Worm (Caenorhabditis elegans) whole organism, late embryonic: Measurements from ENCODE around the gene calu-1.
A peak's percentile ranks its signal among the peaks of the same experiment; 100 is the strongest.

ENCODE experiments used
- C08G9.2 ChIP-seq: sonication (generic microtip); optimal IDR thresholded peaks from 2 replicates; lab custom pipeline; 2016; ENCODE audit warnings: mild to moderate bottlenecking, missing genetic modification characterization, moderate library complexity, missing compliant biosample characterization
- K02D7.2 ChIP-seq: sonication (generic microtip); optimal IDR thresholded peaks from 2 replicates; lab custom pipeline; 2017; ENCODE audit warnings: mild to moderate bottlenecking, missing genetic modification characterization, missing compliant biosample characterization
- K09A11.1 ChIP-seq: sonication (generic microtip); optimal IDR thresholded peaks from 2 replicates; lab custom pipeline; 2017; ENCODE audit warnings: antibody characterized with exemption, mild to moderate bottlenecking, missing genetic modification characterization, missing compliant biosample characterization; ENCODE audit not compliant: insufficient read depth
- ahr-1 ChIP-seq: sonication (generic microtip); optimal IDR thresholded peaks from 2 replicates; lab custom pipeline; 2016; ENCODE audit warnings: missing genetic modification characterization, missing compliant biosample characterization
- ceh-18 ChIP-seq: sonication (generic microtip); optimal IDR thresholded peaks from 2 replicates; lab custom pipeline; 2016; ENCODE audit warnings: missing genetic modification characterization, missing compliant biosample characterization
- ceh-19 ChIP-seq: fragments of 200-800 bp; sonication (Bioruptor generic); optimal IDR thresholded peaks from 2 replicates; lab custom pipeline; 2018; ENCODE audit warnings: mild to moderate bottlenecking, missing genetic modification characterization, missing compliant biosample characterization
- ceh-2 ChIP-seq: sonication (generic microtip); optimal IDR thresholded peaks from 2 replicates; lab custom pipeline; 2016; ENCODE audit warnings: missing genotype, missing genetic modification characterization, missing compliant biosample characterization
- ceh-22 ChIP-seq: sonication (generic microtip); optimal IDR thresholded peaks from 2 replicates; lab custom pipeline; 2017; ENCODE audit warnings: missing biosample characterization, missing genetic modification characterization
- ceh-30 ChIP-seq: fragments of 150-350 bp; optimal IDR thresholded peaks from 2 replicates; lab custom pipeline; 2014; ENCODE audit warnings: missing biosample characterization, missing genetic modification characterization
- ceh-31 ChIP-seq: sonication (generic microtip); optimal IDR thresholded peaks from 2 replicates; lab custom pipeline; 2016; ENCODE audit warnings: missing genetic modification characterization, missing compliant biosample characterization
- ceh-34 ChIP-seq: sonication (generic microtip); optimal IDR thresholded peaks from 2 replicates; lab custom pipeline; 2016; ENCODE audit warnings: mild to moderate bottlenecking, missing genetic modification characterization, missing compliant biosample characterization
- ceh-45 ChIP-seq: fragments of 200-800 bp; sonication (Bioruptor generic); IDR thresholded peaks from 2 replicates; pipeline ENCODE4 v1.3.6; 2022; ENCODE audit warnings: missing genetic modification reagents, missing genetic modification characterization, missing compliant biosample characterization
- ceh-6 ChIP-seq: fragments of 200-800 bp; sonication (Bioruptor generic); optimal IDR thresholded peaks from 2 replicates; lab custom pipeline; 2018; ENCODE audit warnings: mild to moderate bottlenecking, missing genetic modification characterization, missing compliant biosample characterization
- ceh-9 ChIP-seq: sonication (generic microtip); optimal IDR thresholded peaks from 2 replicates; lab custom pipeline; 2016; ENCODE audit warnings: mild to moderate bottlenecking, missing genetic modification characterization, inconsistent platforms, missing compliant biosample characterization
- dmd-4 ChIP-seq: sonication (generic microtip); optimal IDR thresholded peaks from 2 replicates; lab custom pipeline; 2016; ENCODE audit warnings: borderline replicate concordance, missing genetic modification characterization, missing compliant biosample characterization
- ets-4 ChIP-seq: sonication (generic microtip); optimal IDR thresholded peaks from 2 replicates; lab custom pipeline; 2016; ENCODE audit warnings: missing genetic modification characterization, missing compliant biosample characterization
- eyg-1 ChIP-seq: sonication (generic microtip); optimal IDR thresholded peaks from 2 replicates; lab custom pipeline; 2016; ENCODE audit warnings: missing genotype, missing genetic modification characterization, missing compliant biosample characterization
- fkh-10 ChIP-seq: fragments of 150-350 bp; optimal IDR thresholded peaks from 2 replicates; lab custom pipeline; 2014; ENCODE audit warnings: missing biosample characterization, missing genetic modification reagents, missing genetic modification characterization
- hlh-30 ChIP-seq: sonication (generic microtip); optimal IDR thresholded peaks from 2 replicates; lab custom pipeline; 2017; ENCODE audit warnings: antibody characterized with exemption, missing genetic modification characterization, missing compliant biosample characterization; ENCODE audit not compliant: insufficient read depth
- hlh-8 ChIP-seq: sonication (generic microtip); optimal IDR thresholded peaks from 2 replicates; lab custom pipeline; 2016; ENCODE audit warnings: missing genotype, missing genetic modification characterization, missing compliant biosample characterization
- lim-6 ChIP-seq: sonication (generic microtip); optimal IDR thresholded peaks from 2 replicates; lab custom pipeline; 2016; ENCODE audit warnings: missing genetic modification characterization, missing compliant biosample characterization
- madf-2 ChIP-seq: sonication (generic microtip); optimal IDR thresholded peaks from 2 replicates; lab custom pipeline; 2017; ENCODE audit warnings: missing genetic modification characterization, missing compliant biosample characterization
- mec-3 ChIP-seq: sonication (generic microtip); optimal IDR thresholded peaks from 2 replicates; lab custom pipeline; 2016; ENCODE audit warnings: borderline replicate concordance, missing genetic modification characterization, missing compliant biosample characterization
- nfya-1 ChIP-seq: sonication (generic microtip); optimal IDR thresholded peaks from 2 replicates; lab custom pipeline; 2017; ENCODE audit warnings: missing genetic modification characterization, mild to moderate bottlenecking, missing compliant biosample characterization, antibody characterized with exemption, moderate library complexity
- nhr-11 ChIP-seq: fragments of 150-350 bp; optimal IDR thresholded peaks from 2 replicates; lab custom pipeline; 2014; ENCODE audit warnings: missing biosample characterization, missing genetic modification characterization
- nhr-232 ChIP-seq: sonication (generic microtip); optimal IDR thresholded peaks from 2 replicates; lab custom pipeline; 2016; ENCODE audit warnings: missing genetic modification characterization, missing compliant biosample characterization
- npax-4 ChIP-seq: sonication (generic microtip); optimal IDR thresholded peaks from 2 replicates; lab custom pipeline; 2016; ENCODE audit warnings: missing genetic modification characterization, missing compliant biosample characterization
- odd-2 ChIP-seq: sonication (generic microtip); optimal IDR thresholded peaks from 2 replicates; lab custom pipeline; 2017; ENCODE audit warnings: antibody characterized with exemption, mild to moderate bottlenecking, missing genetic modification characterization, missing compliant biosample characterization
- pag-3 ChIP-seq: sonication (generic microtip); optimal IDR thresholded peaks from 2 replicates; lab custom pipeline; 2016; ENCODE audit warnings: missing compliant biosample characterization, missing genetic modification characterization, borderline replicate concordance
- pha-2 ChIP-seq: sonication (generic microtip); optimal IDR thresholded peaks from 2 replicates; lab custom pipeline; 2017; ENCODE audit warnings: mild to moderate bottlenecking, missing genetic modification characterization, missing compliant biosample characterization
- pha-4 ChIP-seq: fragments of 150-350 bp; optimal IDR thresholded peaks from 2 replicates; lab custom pipeline; 2018; ENCODE audit warnings: missing biosample characterization, missing genetic modification reagents, missing genetic modification characterization
- pros-1 ChIP-seq: fragments of 150-350 bp; optimal IDR thresholded peaks from 2 replicates; lab custom pipeline; 2014; ENCODE audit warnings: missing biosample characterization, missing genetic modification reagents, missing genetic modification characterization
- ref-2 ChIP-seq: sonication (generic microtip); optimal IDR thresholded peaks from 2 replicates; lab custom pipeline; 2016; ENCODE audit warnings: missing genetic modification characterization, missing compliant biosample characterization
- rnt-1 ChIP-seq: sonication (generic microtip); optimal IDR thresholded peaks from 2 replicates; lab custom pipeline; 2016; ENCODE audit warnings: missing genetic modification characterization, missing compliant biosample characterization
- sdc-2 ChIP-seq: sonication (generic microtip); optimal IDR thresholded peaks from 2 replicates; lab custom pipeline; 2016; ENCODE audit warnings: missing genotype, missing genetic modification characterization, missing compliant biosample characterization
- syd-9 ChIP-seq: sonication (generic microtip); optimal IDR thresholded peaks from 2 replicates; lab custom pipeline; 2016; ENCODE audit warnings: mild to moderate bottlenecking, missing genetic modification characterization, moderate library complexity, missing compliant biosample characterization
- tbx-2 ChIP-seq: sonication (generic microtip); optimal IDR thresholded peaks from 2 replicates; lab custom pipeline; 2016; ENCODE audit warnings: missing genetic modification characterization, missing compliant biosample characterization
- ttx-3 ChIP-seq: sonication (generic microtip); optimal IDR thresholded peaks from 2 replicates; lab custom pipeline; 2016; ENCODE audit warnings: missing genetic modification reagents, missing genetic modification characterization, missing compliant biosample characterization
- unc-3 ChIP-seq, 2 experiments: fragments of 200-800 bp in 1 of 2; sonication (Bioruptor generic) in 1 of 2; sonication (generic microtip) in 1 of 2; conservative IDR thresholded peaks in 1 of 2; optimal IDR thresholded peaks in 1 of 2; 2 replicates each; pipeline versions ENCODE4 v1.3.6 to Lab custom; 2016 to 2022; ENCODE audit warnings: missing compliant biosample characterization in 2 of 2, missing genetic modification characterization in 2 of 2, missing genetic modification reagents in 1 of 2
- unc-42 ChIP-seq: sonication (generic microtip); optimal IDR thresholded peaks from 2 replicates; lab custom pipeline; 2016; ENCODE audit warnings: missing genotype, missing genetic modification characterization, missing compliant biosample characterization
- unc-55 ChIP-seq: sonication (generic microtip); optimal IDR thresholded peaks from 2 replicates; lab custom pipeline; 2017; ENCODE audit warnings: missing biosample characterization, missing genetic modification reagents, missing genetic modification characterization
- unc-86 ChIP-seq: sonication (generic microtip); optimal IDR thresholded peaks from 2 replicates; lab custom pipeline; 2016; ENCODE audit warnings: missing genetic modification characterization, missing compliant biosample characterization
- zip-5 ChIP-seq: sonication (generic microtip); optimal IDR thresholded peaks from 2 replicates; lab custom pipeline; 2016; ENCODE audit warnings: missing genetic modification characterization, missing compliant biosample characterization

calu-1 gene

DNA sequence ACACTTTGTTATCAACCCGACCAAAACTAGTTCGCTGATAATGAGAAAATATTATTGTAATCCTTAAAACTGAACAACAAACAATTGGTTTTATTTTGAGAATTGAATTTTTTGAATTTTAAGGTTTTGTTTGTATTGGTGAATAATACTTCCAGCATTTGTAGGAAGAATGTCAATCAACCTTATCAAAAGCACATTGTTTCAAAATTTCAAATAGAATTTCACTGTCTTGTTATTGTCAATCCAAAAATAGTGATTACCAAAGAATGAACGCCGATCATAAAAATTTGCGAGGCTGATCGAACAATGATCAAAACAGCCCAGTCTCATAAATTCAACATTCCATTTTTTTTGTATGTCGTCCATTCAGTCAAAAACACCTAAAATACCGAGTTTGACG lies 3.8 kb upstream of the calu-1 start:
- TF ChIP-seq npax-4 (tag; lab: Kevin White, UChicago) (no peak), pag-3 (no peak), K09A11.1 (no peak), ceh-45 (GFP tag; lab: Robert Waterston, UW) (no peak), dmd-4 (no peak)
- TF ChIP-seq, all 69 proteins: peak for 0

DNA sequence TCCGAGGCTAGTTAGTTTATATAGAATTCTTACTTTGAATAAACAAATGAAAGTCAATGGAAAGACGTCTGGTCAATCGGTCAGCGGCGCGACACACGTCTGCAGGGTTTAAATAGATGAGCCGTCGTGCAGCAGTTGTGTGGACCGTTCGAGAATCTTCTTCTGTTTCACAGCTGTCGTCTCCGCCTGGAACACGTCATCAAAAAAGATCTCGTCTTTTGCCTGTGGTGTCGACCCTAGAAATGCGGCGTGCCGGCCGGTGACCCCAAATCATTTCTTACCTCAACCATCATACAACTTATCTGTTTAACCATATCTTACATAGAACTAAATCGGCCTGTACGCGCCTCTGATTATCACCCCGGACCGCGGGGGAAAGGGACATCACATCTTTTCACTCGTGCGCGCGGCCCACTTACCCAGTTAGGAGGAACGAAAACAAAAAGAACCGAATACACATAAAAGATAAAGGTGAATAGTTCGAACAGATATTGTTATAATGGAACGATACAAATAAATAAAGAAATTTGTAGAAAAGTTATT lies 1.4 kb upstream of the calu-1 start:
- TF ChIP-seq unc-55 (peak; percentile 38), ceh-2 (tag; lab: Kevin White, UChicago) (no peak), hlh-30 (tag; lab: Kevin White, UChicago) (no peak), pag-3 (no peak), eyg-1 (tag; lab: Kevin White, UChicago) (peak; percentile 6), nhr-11 (no peak), nfya-1 (no peak), K02D7.2 (tag; lab: Kevin White, UChicago) (no peak), tbx-2 (no peak), unc-3 (GFP tag; conservative IDR thresholded peaks at IDR 0.05; lab: Robert Waterston, UW) (no peak), unc-3 (tag; optimal IDR thresholded peaks at IDR 0.05; lab: Kevin White, UChicago) (no peak), madf-2 (tag; lab: Kevin White, UChicago) (no peak), mec-3 (tag; lab: Kevin White, UChicago) (no peak), ceh-30 (tag; lab: Kevin White, UChicago) (no peak), ttx-3 (tag; lab: Kevin White, UChicago) (no peak)

DNA sequence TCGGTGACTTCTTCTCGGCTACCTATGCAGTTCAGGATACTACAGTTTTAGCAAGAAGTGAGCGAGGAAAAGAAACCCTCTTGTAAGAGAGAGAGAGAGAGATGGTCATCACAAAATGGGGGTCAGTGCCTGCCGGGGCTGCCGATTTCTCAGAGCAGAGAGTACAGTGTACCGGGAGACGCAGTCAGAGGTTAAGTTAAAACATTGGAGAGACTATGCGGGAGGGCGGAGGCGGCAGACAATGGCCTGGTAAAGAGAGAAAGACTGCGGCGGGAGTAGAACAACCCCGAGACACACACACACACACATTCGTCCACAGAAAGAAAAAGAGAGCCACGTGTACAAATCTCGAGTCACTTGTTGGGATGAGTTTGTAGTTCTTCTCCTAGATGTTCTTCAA lies 714 bp upstream of the calu-1 start:
- TF ChIP-seq tbx-2 (peak; percentile 69), ceh-2 (tag; lab: Kevin White, UChicago) (peak; percentile 37), fkh-10 (GFP tag; lab: Kevin White, UChicago) (no peak), hlh-8 (tag; lab: Kevin White, UChicago) (no peak), odd-2 (no peak), lim-6 (no peak), hlh-30 (tag; lab: Kevin White, UChicago) (peak; percentile 85), ref-2 (tag; lab: Kevin White, UChicago) (peak; percentile 47), nhr-232 (tag; lab: Kevin White, UChicago) (no peak), pag-3 (no peak), ets-4 (no peak), ttx-3 (tag; lab: Kevin White, UChicago) (no peak), sdc-2 (peak; percentile 15), ceh-6 (GFP tag; lab: Kevin White, UChicago) (no peak), pha-2 (tag; lab: Kevin White, UChicago) (no peak), ceh-18 (tag; lab: Kevin White, UChicago) (peak; percentile 28), syd-9 (tag; lab: Kevin White, UChicago) (no peak), dmd-4 (peak; percentile 3), pha-4 (no peak), unc-55 (peak; percentile 14), pros-1 (no peak), rnt-1 (peak; percentile 33), unc-86 (tag; lab: Kevin White, UChicago) (no peak), unc-42 (tag; lab: Kevin White, UChicago) (no peak), ceh-45 (GFP tag; lab: Robert Waterston, UW) (no peak), ahr-1 (tag; lab: Kevin White, UChicago) (no peak), ceh-22 (no peak), ceh-9 (no peak), C08G9.2 (tag; lab: Kevin White, UChicago) (no peak), ceh-34 (tag; lab: Kevin White, UChicago) (no peak), zip-5 (no peak), mec-3 (tag; lab: Kevin White, UChicago) (no peak), ceh-19 (GFP tag; lab: Kevin White, UChicago) (peak; percentile 12), ceh-31 (tag; lab: Kevin White, UChicago) (peak; percentile 43)
